Fruit fly (Drosophila melanogaster): ENCODE data around the gene CG32109.

Gene CG32109

dm6 chr3L:12741608-12742007 is 3.5 kb upstream of the CG32109 start, which contains the start of gene CG32112 (continued):
- TF ChIP-seq CG17912 (GFP tag; optimal IDR thresholded peaks at IDR 0.05): no peak
- TF ChIP-seq esg (GFP tag; conservative IDR thresholded peaks at IDR 0.05): no peak
- no peak for TF ChIP-seq CG10543 (GFP tag; optimal IDR thresholded peaks at IDR 0.05)
- TF ChIP-seq CG7987 (GFP tag; optimal IDR thresholded peaks at IDR 0.05): no peak
- peak; percentile 85 for TF ChIP-seq CG13287 (GFP tag; IDR thresholded peaks at IDR 0.05; ENCODE audit: partially characterized antibody)
- no peak for TF ChIP-seq HLH3B (GFP tag; IDR thresholded peaks at IDR 0.05)
- TF ChIP-seq CG18011 (GFP tag; optimal IDR thresholded peaks at IDR 0.05): no peak
- no peak for TF ChIP-seq hth (optimal IDR thresholded peaks at IDR 0.05)
- no peak for TF ChIP-seq crol (GFP tag; IDR thresholded peaks at IDR 0.05)
- no peak for TF ChIP-seq Neu2 (GFP tag; optimal IDR thresholded peaks at IDR 0.05; ENCODE audit: borderline replicate concordance)
- TF ChIP-seq CG13123 (GFP tag; optimal IDR thresholded peaks at IDR 0.05): peak; percentile 5
- no peak for TF ChIP-seq CG15601 (tag; optimal IDR thresholded peaks at IDR 0.05)
- peak; percentile 17 for TF ChIP-seq Hsf (GFP tag; optimal IDR thresholded peaks at IDR 0.05)
- no peak for TF ChIP-seq H2.0 (GFP tag; IDR thresholded peaks at IDR 0.05)
- no peak for TF ChIP-seq fd102C (GFP tag; optimal IDR thresholded peaks at IDR 0.05)
- peak; percentile 52 for TF ChIP-seq Med (GFP tag)
- TF ChIP-seq Xbp1 (GFP tag; optimal IDR thresholded peaks at IDR 0.05): no peak
- peak; percentile 58; the same call in 1 of the 3 replicates for TF ChIP-seq Opbp (GFP tag; IDR thresholded peaks at IDR 0.05; ENCODE audit: partially characterized antibody)
- no peak for TF ChIP-seq Mad (GFP tag; optimal IDR thresholded peaks at IDR 0.05)
- TF ChIP-seq dimm (GFP tag; IDR thresholded peaks at IDR 0.05): no peak
- TF ChIP-seq CG10267 (tag; optimal IDR thresholded peaks at IDR 0.05): peak; percentile 40
- TF ChIP-seq pzg (GFP tag; optimal IDR thresholded peaks at IDR 0.05): peak; percentile 54
- no peak for TF ChIP-seq z (GFP tag; IDR thresholded peaks at IDR 0.05)
- peak; percentile 17 for TF ChIP-seq exex (tag; optimal IDR thresholded peaks at IDR 0.05)
- no peak for TF ChIP-seq her (GFP tag; optimal IDR thresholded peaks at IDR 0.05)
- TF ChIP-seq CG2875 (GFP tag; optimal IDR thresholded peaks at IDR 0.05): no peak
- TF ChIP-seq jumu (GFP tag; optimal IDR thresholded peaks at IDR 0.05): no peak
- no peak for TF ChIP-seq corto (GFP tag; optimal IDR thresholded peaks at IDR 0.05)
- TF ChIP-seq CG2116 (GFP tag; optimal IDR thresholded peaks at IDR 0.05): peak; percentile 89
- no peak for TF ChIP-seq tgo (GFP tag; IDR thresholded peaks at IDR 0.05)
- TF ChIP-seq tin (GFP tag; optimal IDR thresholded peaks at IDR 0.05): peak; percentile 3
- peak; percentile 77 for TF ChIP-seq Doc3 (GFP tag; IDR thresholded peaks at IDR 0.05; ENCODE audit: partially characterized antibody)
- TF ChIP-seq sob (GFP tag; IDR thresholded peaks at IDR 0.05): no peak
- peak; percentile 57 for TF ChIP-seq YL-1 (GFP tag; optimal IDR thresholded peaks at IDR 0.05)
- TF ChIP-seq Dll (GFP tag; IDR thresholded peaks at IDR 0.05; ENCODE audit: partially characterized antibody): peak; percentile 87
- TF ChIP-seq B-H2 (GFP tag; optimal IDR thresholded peaks at IDR 0.05): no peak
- no peak for TF ChIP-seq Eip74EF (GFP tag; optimal IDR thresholded peaks at IDR 0.05)
- TF ChIP-seq zfh2 (GFP tag; optimal IDR thresholded peaks at IDR 0.05): peak; percentile 13
- no peak for TF ChIP-seq Nf-YC (tag; optimal IDR thresholded peaks at IDR 0.05)
- no peak for TF ChIP-seq bowl (GFP tag; IDR thresholded peaks at IDR 0.05)
- no peak for TF ChIP-seq MTF-1 (GFP tag; optimal IDR thresholded peaks at IDR 0.05; ENCODE audit: borderline replicate concordance)
- TF ChIP-seq Dp (GFP tag; optimal IDR thresholded peaks at IDR 0.05): peak; percentile 68
- TF ChIP-seq stwl (tag; optimal IDR thresholded peaks at IDR 0.05): peak; percentile 69
- TF ChIP-seq Atf3 (GFP tag; optimal IDR thresholded peaks at IDR 0.05): no peak
- TF ChIP-seq sima (GFP tag; optimal IDR thresholded peaks at IDR 0.05): no peak
- no peak for TF ChIP-seq fd96Cb (tag; optimal IDR thresholded peaks at IDR 0.05)
- no peak for TF ChIP-seq gcm (GFP tag; optimal IDR thresholded peaks at IDR 0.05)
- TF ChIP-seq Xrp1 (GFP tag; IDR thresholded peaks at IDR 0.05): peak; percentile 11; the same call in 1 of the 2 replicates
- no peak for TF ChIP-seq Lim3 (GFP tag; IDR thresholded peaks at IDR 0.05)
- peak; percentile 67; the same call in 1 of the 3 replicates for TF ChIP-seq CG6791 (GFP tag; IDR thresholded peaks at IDR 0.05; ENCODE audit: partially characterized antibody)
- no peak for TF ChIP-seq Bdp1 (GFP tag; optimal IDR thresholded peaks at IDR 0.05)
